Worm (Caenorhabditis elegans) whole organism, midembryonic: ENCODE data around the gene R12C12.6.

ENCODE experiments used
- T22C8.4 ChIP-seq: fragments of 200-800 bp; sonication (Bioruptor generic); IDR thresholded peaks from 2 replicates; pipeline ENCODE4 v1.3.6; 2022; ENCODE audit warnings: missing genetic modification characterization, missing compliant biosample characterization
- cog-1 ChIP-seq: sonication (generic microtip); optimal IDR thresholded peaks from 2 replicates; lab custom pipeline; 2016; ENCODE audit warnings: missing genetic modification characterization, missing compliant biosample characterization
- flt-1 ChIP-seq: fragments of 200-800 bp; sonication (Bioruptor generic); IDR thresholded peaks from 2 replicates; pipeline ENCODE4 v1.3.6; 2022; ENCODE audit warnings: missing genetic modification characterization, missing compliant biosample characterization
- klf-2 ChIP-seq: fragments of 200-800 bp; sonication (Bioruptor generic); conservative IDR thresholded peaks from 2 replicates; pipeline ENCODE4 v1.3.6; 2022; ENCODE audit warnings: missing genetic modification reagents, missing genetic modification characterization, missing compliant biosample characterization
- med-1 ChIP-seq: sonication (generic microtip); optimal IDR thresholded peaks from 2 replicates; lab custom pipeline; 2017; ENCODE audit warnings: missing genetic modification characterization, mild to moderate bottlenecking, missing compliant biosample characterization, antibody characterized with exemption, missing genetic modification reagents; ENCODE audit not compliant: insufficient read depth
- ref-1 ChIP-seq: fragments of 200-800 bp; sonication (Bioruptor generic); conservative IDR thresholded peaks from 2 replicates; pipeline ENCODE4 v1.3.6; 2022; ENCODE audit warnings: missing genetic modification reagents, missing genetic modification characterization, missing compliant biosample characterization
- tab-1 ChIP-seq: fragments of 200-800 bp; sonication (Bioruptor generic); IDR thresholded peaks from 2 replicates; pipeline ENCODE4 v1.3.6; 2022; ENCODE audit warnings: missing genetic modification characterization, missing compliant biosample characterization
- ztf-23 ChIP-seq: fragments of 200-800 bp; sonication (Bioruptor generic); IDR thresholded peaks from 2 replicates; pipeline ENCODE4 v1.3.6; 2022; ENCODE audit warnings: missing genetic modification reagents, missing genetic modification characterization, missing compliant biosample characterization
- ztf-29 ChIP-seq: fragments of 200-800 bp; sonication (Bioruptor generic); IDR thresholded peaks from 2 replicates; pipeline ENCODE4 v1.3.6; 2022; ENCODE audit warnings: missing genetic modification reagents, missing genetic modification characterization, missing compliant biosample characterization

Gene R12C12.6

ce11 chrII:6050120-6050519 lies 2.5 kb upstream of the R12C12.6 start, which contains the start of gene gldc-1:
Gene gldc-1, plus strand, starts transcription at chrII:6050420.
- TF ChIP-seq ztf-23 (no peak), T22C8.4 (GFP tag; lab: Robert Waterston, UW) (no peak), flt-1 (GFP tag; lab: Robert Waterston, UW) (no peak), ref-1 (no peak), ztf-29 (no peak), cog-1 (tag; lab: Kevin White, UChicago) (no peak), klf-2 (GFP tag; lab: Robert Waterston, UW) (no peak), tab-1 (no peak), med-1 (no peak)

DNA sequence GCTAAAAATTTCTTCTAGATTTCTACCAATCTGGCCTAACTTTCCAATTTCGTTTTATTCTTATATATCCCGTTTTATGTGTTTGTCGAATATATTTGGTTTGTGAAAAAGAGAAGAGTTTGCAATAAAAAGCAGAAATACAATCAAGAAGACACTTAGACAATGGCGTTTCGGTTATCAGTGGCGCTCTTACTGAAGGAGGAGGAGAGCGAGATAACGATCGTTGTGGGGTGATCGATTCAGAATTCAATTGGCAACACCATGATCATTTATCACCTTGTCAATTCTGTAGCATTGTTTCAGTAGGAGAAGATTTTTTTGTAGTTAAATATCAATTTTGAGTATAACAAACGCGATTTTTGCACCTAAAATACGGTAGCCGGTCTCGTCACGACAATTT lies 1.9 kb upstream of the R12C12.6 start:
- TF ChIP-seq cog-1 (tag; lab: Kevin White, UChicago) (no peak), ztf-23 (no peak), klf-2 (GFP tag; lab: Robert Waterston, UW) (no peak), flt-1 (GFP tag; lab: Robert Waterston, UW) (no peak), ref-1 (no peak), med-1 (no peak), tab-1 (no peak), ztf-29 (no peak), T22C8.4 (GFP tag; lab: Robert Waterston, UW) (no peak)

ce11 chrII:6046023-6046631 lies 1.5 kb downstream of the R12C12.6 start:
- 0 out of 2 replicates have a peak, but pooled peaks have one; percentile 25 for TF ChIP-seq ztf-23
- no peak for TF ChIP-seq tab-1

DNA sequence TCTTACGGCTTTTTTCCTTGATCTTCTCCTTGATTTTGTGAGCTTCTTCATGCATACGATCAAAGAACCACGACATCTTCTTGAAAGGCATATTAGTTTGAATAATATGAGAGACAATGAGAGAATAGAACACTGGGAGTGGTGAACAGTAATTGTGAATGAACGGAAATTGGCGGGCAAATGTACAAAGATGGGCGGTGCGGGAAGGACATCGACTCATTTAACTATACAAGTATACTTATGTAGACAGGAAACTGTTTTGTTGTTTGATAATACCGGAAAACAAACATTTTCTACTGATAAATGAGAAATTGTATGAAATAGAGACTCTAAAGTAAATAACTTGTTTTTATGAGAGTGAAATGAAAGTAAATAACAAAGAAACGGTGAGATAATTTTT lies 2.6 kb downstream of the R12C12.6 start, which contains the start of gene R12C12.5:
TSS of gene R12C12.5 (minus strand) at position 101 of the 400 bp plus-strand sequence.
- no peak for TF ChIP-seq klf-2 (GFP tag; lab: Robert Waterston, UW)
- TF ChIP-seq ztf-29: no peak
- TF ChIP-seq T22C8.4 (GFP tag; lab: Robert Waterston, UW): no peak
- no peak for TF ChIP-seq tab-1
- no peak for TF ChIP-seq cog-1 (tag; lab: Kevin White, UChicago)
- TF ChIP-seq ref-1: no peak
- TF ChIP-seq flt-1 (GFP tag; lab: Robert Waterston, UW): no peak
- TF ChIP-seq ztf-23: no peak
- TF ChIP-seq med-1: no peak

ce11 chrII:6043166-6043565 lies 4.5 kb downstream of the R12C12.6 start, which contains the start of gene R12C12.10:
Gene R12C12.10, minus strand, starts transcription at chrII:6043266.
- TF ChIP-seq ztf-29 (no peak), tab-1 (no peak), ztf-23 (no peak), cog-1 (tag; lab: Kevin White, UChicago) (no peak), ref-1 (no peak), T22C8.4 (GFP tag; lab: Robert Waterston, UW) (no peak), klf-2 (GFP tag; lab: Robert Waterston, UW) (no peak), med-1 (no peak), flt-1 (GFP tag; lab: Robert Waterston, UW) (no peak)

ce11 chrII:6031106-6031505 lies 16.6 kb downstream of the R12C12.6 start, which contains the start of gene frpr-16:
Gene frpr-16, minus strand, starts transcription at chrII:6031206.
- TF ChIP-seq ref-1 (no peak), klf-2 (GFP tag; lab: Robert Waterston, UW) (no peak), med-1 (no peak), ztf-29 (no peak), flt-1 (GFP tag; lab: Robert Waterston, UW) (no peak), tab-1 (no peak), T22C8.4 (GFP tag; lab: Robert Waterston, UW) (no peak), cog-1 (tag; lab: Kevin White, UChicago) (no peak), ztf-23 (no peak)

- TF ChIP-seq cog-1 (tag; lab: Kevin White, UChicago): no peak
- TF ChIP-seq ref-1: no peak
- TF ChIP-seq flt-1 (GFP tag; lab: Robert Waterston, UW): no peak
- no peak for TF ChIP-seq ztf-23
- TF ChIP-seq klf-2 (GFP tag; lab: Robert Waterston, UW): no peak
- no peak for TF ChIP-seq tab-1
- no peak for TF ChIP-seq ztf-29
- no peak for TF ChIP-seq T22C8.4 (GFP tag; lab: Robert Waterston, UW)
- no peak for TF ChIP-seq med-1
These were observed 19.0 kb downstream of the R12C12.6 start for ce11 chrII:6028594-6029141.

ce11 chrII:6026646-6027045 lies 21.0 kb downstream of the R12C12.6 start:
- TF ChIP-seq ztf-29 (no peak), ztf-23 (no peak), flt-1 (GFP tag; lab: Robert Waterston, UW) (no peak), med-1 (no peak), ref-1 (no peak), tab-1 (no peak), T22C8.4 (GFP tag; lab: Robert Waterston, UW) (no peak), klf-2 (GFP tag; lab: Robert Waterston, UW) (no peak), cog-1 (tag; lab: Kevin White, UChicago) (no peak)

ce11 chrII:6025647-6026046 lies 22.0 kb downstream of the R12C12.6 start:
- no peak for TF ChIP-seq ztf-29
- TF ChIP-seq cog-1 (tag; lab: Kevin White, UChicago): no peak
- no peak for TF ChIP-seq ztf-23
- no peak for TF ChIP-seq flt-1 (GFP tag; lab: Robert Waterston, UW)
- no peak for TF ChIP-seq ref-1

DNA sequence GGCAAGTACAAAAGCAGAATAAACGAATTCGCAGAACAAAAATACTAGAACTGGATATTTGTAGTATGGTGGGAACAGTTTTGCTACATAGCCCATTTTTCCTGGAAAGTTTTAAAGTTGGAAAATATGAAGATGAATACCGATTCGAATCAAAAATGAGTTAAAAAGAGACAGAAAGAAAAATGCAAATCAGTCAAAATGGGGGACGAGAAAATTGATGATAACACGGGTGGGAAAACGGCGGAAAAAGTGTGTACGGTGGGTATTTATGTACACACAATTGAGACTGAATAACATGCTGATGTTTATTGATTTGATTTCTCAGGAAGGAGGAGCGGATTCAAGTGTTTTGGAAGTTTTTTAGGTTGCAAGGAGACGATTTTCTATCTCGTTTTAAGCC lies 22.8 kb downstream of the R12C12.6 start, which contains the start of gene R12C12.9:
TSS of gene R12C12.9 (minus strand) at position 101 of the 400 bp plus-strand sequence.
- no peak for TF ChIP-seq ztf-23
- TF ChIP-seq flt-1 (GFP tag; lab: Robert Waterston, UW): no peak
- TF ChIP-seq klf-2 (GFP tag; lab: Robert Waterston, UW): no peak
- no peak for TF ChIP-seq ztf-29
- TF ChIP-seq T22C8.4 (GFP tag; lab: Robert Waterston, UW): no peak
